Fruit fly (Drosophila melanogaster) whole organism, embryonic: ENCODE measurements around the gene CG17564.

Experiments used
- Adf1 ChIP-seq: fragments of 200-800 bp; sonication (Bioruptor generic); IDR thresholded peaks from 2 replicates; pipeline ENCODE4 v1.3.6; 2022; ENCODE audit warnings: missing biosample characterization, missing genetic modification characterization
- B-H1 ChIP-seq: fragments of 200-800 bp; sonication (Bioruptor generic); IDR thresholded peaks from 3 replicates; pipeline ENCODE4 v1.3.6; 2022; ENCODE audit warnings: missing biosample characterization, missing genetic modification characterization
- CG1024 ChIP-seq: fragments of 200-800 bp; sonication (Bioruptor generic); IDR thresholded peaks from 2 replicates; pipeline ENCODE4 v1.3.6; 2022; ENCODE audit warnings: missing biosample characterization, missing genetic modification characterization
- CG10267 ChIP-seq: fragments of 200-800 bp; sonication (Bioruptor generic); optimal IDR thresholded peaks from 2 replicates; lab custom pipeline; 2018; ENCODE audit warnings: missing biosample characterization, mild to moderate bottlenecking, missing genetic modification characterization, moderate library complexity
- CG10321 ChIP-seq: fragments of 200-800 bp; sonication (Bioruptor generic); IDR thresholded peaks from 2 replicates; pipeline ENCODE4 v1.3.6; 2022; ENCODE audit warnings: missing biosample characterization, missing genetic modification characterization
- CG10543 ChIP-seq: fragments of 200-800 bp; sonication (Bioruptor generic); optimal IDR thresholded peaks from 3 replicates; lab custom pipeline; 2017; ENCODE audit warnings: missing biosample characterization, mild to moderate bottlenecking, missing genetic modification characterization, moderate library complexity
- CG11085 ChIP-seq: fragments of 200-800 bp; sonication (Bioruptor generic); IDR thresholded peaks from 2 replicates; pipeline ENCODE4 v1.3.6; 2022; ENCODE audit warnings: missing biosample characterization, missing genetic modification characterization
- CG11504 ChIP-seq: fragments of 200-800 bp; sonication (Bioruptor generic); optimal IDR thresholded peaks from 3 replicates; lab custom pipeline; 2019; ENCODE audit warnings: missing biosample characterization, mild to moderate bottlenecking, missing genetic modification characterization, moderate library complexity
- CG13894 ChIP-seq: fragments of 200-800 bp; sonication (Bioruptor generic); optimal IDR thresholded peaks from 3 replicates; lab custom pipeline; 2018; ENCODE audit warnings: missing biosample characterization, mild to moderate bottlenecking, missing genetic modification characterization, moderate library complexity
- CG15011 ChIP-seq: fragments of 200-800 bp; sonication (Bioruptor generic); optimal IDR thresholded peaks from 3 replicates; lab custom pipeline; 2018; ENCODE audit warnings: missing biosample characterization, mild to moderate bottlenecking, missing genetic modification characterization
- CG15601 ChIP-seq: fragments of 200-800 bp; sonication (Bioruptor generic); optimal IDR thresholded peaks from 3 replicates; lab custom pipeline; 2019; ENCODE audit warnings: missing biosample characterization, mild to moderate bottlenecking, missing genetic modification characterization, moderate library complexity
- CG17361 ChIP-seq: fragments of 200-800 bp; sonication (Bioruptor generic); IDR thresholded peaks from 3 replicates; pipeline ENCODE4 v1.3.6; 2022; ENCODE audit warnings: missing biosample characterization, missing genetic modification characterization
- CG18262 ChIP-seq: fragments of 200-800 bp; optimal IDR thresholded peaks from 3 replicates; lab custom pipeline; 2019; ENCODE audit warnings: missing biosample characterization, mild to moderate bottlenecking, missing genetic modification characterization, moderate library complexity
- CG2120 ChIP-seq: fragments of 200-800 bp; sonication (Bioruptor generic); optimal IDR thresholded peaks from 3 replicates; lab custom pipeline; 2016; ENCODE audit warnings: missing biosample characterization, missing genetic modification characterization
- CG30403 ChIP-seq: fragments of 200-800 bp; sonication (Bioruptor generic); optimal IDR thresholded peaks from 3 replicates; lab custom pipeline; 2016; ENCODE audit warnings: missing biosample characterization, missing genetic modification characterization
- CG34224 ChIP-seq: fragments of 200-800 bp; sonication (Bioruptor generic); IDR thresholded peaks from 3 replicates; pipeline ENCODE4 v1.3.6; 2022; ENCODE audit warnings: missing biosample characterization, missing genetic modification characterization; ENCODE audit not compliant: partially characterized antibody
- CG4404 ChIP-seq: fragments of 200-800 bp; sonication (Bioruptor generic); IDR thresholded peaks from 2 replicates; pipeline ENCODE4 v1.3.6; 2022; ENCODE audit warnings: missing biosample characterization, missing genetic modification characterization
- CG4617 ChIP-seq: fragments of 200-800 bp; sonication (Bioruptor generic); optimal IDR thresholded peaks from 3 replicates; lab custom pipeline; 2016; ENCODE audit warnings: missing biosample characterization, missing genetic modification characterization, borderline replicate concordance
- CG6854 ChIP-seq: fragments of 200-800 bp; sonication (Bioruptor generic); optimal IDR thresholded peaks from 3 replicates; lab custom pipeline; 2017; ENCODE audit warnings: missing biosample characterization, mild to moderate bottlenecking, missing genetic modification characterization
- CG7745 ChIP-seq: fragments of 200-800 bp; sonication (Bioruptor generic); optimal IDR thresholded peaks from 2 replicates; lab custom pipeline; 2018; ENCODE audit warnings: missing biosample characterization, mild to moderate bottlenecking, missing genetic modification characterization, moderate library complexity
- CG9437 ChIP-seq: fragments of 200-800 bp; sonication (Bioruptor generic); optimal IDR thresholded peaks from 2 replicates; lab custom pipeline; 2018; ENCODE audit warnings: missing biosample characterization, mild to moderate bottlenecking, missing genetic modification characterization
- Dad ChIP-seq: fragments of 200-800 bp; sonication (Bioruptor generic); optimal IDR thresholded peaks from 3 replicates; lab custom pipeline; 2016; ENCODE audit warnings: missing biosample characterization, missing genetic modification characterization
- E2f2 ChIP-seq: fragments of 200-800 bp; sonication (Bioruptor generic); IDR thresholded peaks from 2 replicates; pipeline ENCODE4 v1.3.6; 2022; ENCODE audit warnings: missing biosample characterization, missing genetic modification characterization
- Hmr ChIP-seq: fragments of 200-800 bp; sonication (Bioruptor generic); optimal IDR thresholded peaks from 3 replicates; lab custom pipeline; 2017; ENCODE audit warnings: mild to moderate bottlenecking, missing biosample characterization, missing genetic modification reagents, missing genetic modification characterization
- Hmx ChIP-seq: fragments of 200-800 bp; sonication (Bioruptor generic); optimal IDR thresholded peaks from 2 replicates; lab custom pipeline; 2016; ENCODE audit warnings: missing biosample characterization, missing genetic modification characterization
- Lpt ChIP-seq: fragments of >200 bp; optimal IDR thresholded peaks from 2 replicates; lab custom pipeline; 2018; ENCODE audit warnings: missing biosample characterization, missing genetic modification characterization
- Neu2 ChIP-seq: fragments of 200-800 bp; sonication (Bioruptor generic); optimal IDR thresholded peaks from 3 replicates; lab custom pipeline; 2016; ENCODE audit warnings: missing biosample characterization, missing genetic modification characterization, borderline replicate concordance
- Nf-YA ChIP-seq: fragments of 200-800 bp; sonication (Bioruptor generic); IDR thresholded peaks from 2 replicates; pipeline ENCODE4 v1.3.6; 2022; ENCODE audit warnings: missing biosample characterization, missing genetic modification characterization
- Ptx1 ChIP-seq: fragments of 200-800 bp; sonication (Bioruptor generic); IDR thresholded peaks from 2 replicates; pipeline ENCODE4 v1.3.6; 2022; ENCODE audit warnings: missing biosample characterization, missing genetic modification characterization
- Ravus ChIP-seq: fragments of 200-800 bp; sonication (Bioruptor generic); IDR thresholded peaks from 2 replicates; pipeline ENCODE4 v1.3.6; 2022; ENCODE audit warnings: missing biosample characterization, missing genetic modification characterization
- Sox102F ChIP-seq: fragments of 200-800 bp; sonication (Bioruptor generic); optimal IDR thresholded peaks from 2 replicates; lab custom pipeline; 2018; ENCODE audit warnings: missing biosample characterization, mild to moderate bottlenecking, missing genetic modification characterization, moderate library complexity
- Tbp ChIP-seq: fragments of >200 bp; optimal IDR thresholded peaks from 2 replicates; lab custom pipeline; 2018; ENCODE audit warnings: missing biosample characterization, missing genetic modification characterization
- aop ChIP-seq: fragments of 200-800 bp; sonication (Bioruptor generic); IDR thresholded peaks from 2 replicates; pipeline ENCODE4 v1.3.6; 2022; ENCODE audit warnings: missing biosample characterization, missing genetic modification characterization
- ara ChIP-seq: fragments of 200-800 bp; sonication (Bioruptor generic); IDR thresholded peaks from 2 replicates; pipeline ENCODE4 v1.3.6; 2022; ENCODE audit warnings: missing biosample characterization, missing genetic modification characterization
- bab2 ChIP-seq: fragments of 200-800 bp; sonication (Bioruptor generic); optimal IDR thresholded peaks from 2 replicates; lab custom pipeline; 2016; ENCODE audit warnings: missing biosample characterization, missing genetic modification characterization
- chif ChIP-seq, 2 experiments: fragments of 200-800 bp; sonication (Bioruptor generic); optimal IDR thresholded peaks; 3 replicates each; lab custom pipeline; 2016; ENCODE audit warnings: missing biosample characterization in 2 of 2, missing genetic modification characterization in 2 of 2
- chinmo ChIP-seq: fragments of 200-800 bp; sonication (Bioruptor generic); IDR thresholded peaks from 4 replicates; pipeline ENCODE4 v1.3.6; 2022; ENCODE audit warnings: missing biosample characterization, missing genetic modification characterization; ENCODE audit not compliant: partially characterized antibody
- chm ChIP-seq: fragments of 200-800 bp; sonication (Bioruptor generic); IDR thresholded peaks from 2 replicates; pipeline ENCODE4 v1.3.6; 2022; ENCODE audit warnings: missing biosample characterization, missing genetic modification characterization
- emc ChIP-seq: fragments of 200-800 bp; sonication (Bioruptor generic); optimal IDR thresholded peaks from 2 replicates; lab custom pipeline; 2016; ENCODE audit warnings: missing biosample characterization, missing genetic modification characterization
- exex ChIP-seq: fragments of 200-800 bp; sonication (Bioruptor generic); optimal IDR thresholded peaks from 4 replicates; lab custom pipeline; 2018; ENCODE audit warnings: missing biosample characterization, mild to moderate bottlenecking, missing genetic modification characterization, moderate library complexity
- fd3F ChIP-seq: fragments of 200-800 bp; sonication (Bioruptor generic); optimal IDR thresholded peaks from 2 replicates; lab custom pipeline; 2018; ENCODE audit warnings: missing biosample characterization, mild to moderate bottlenecking, missing genetic modification characterization, moderate library complexity
- gro ChIP-seq: fragments of 200-800 bp; sonication (Bioruptor generic); optimal IDR thresholded peaks from 2 replicates; lab custom pipeline; 2016; ENCODE audit warnings: missing biosample characterization, missing genetic modification characterization
- ham ChIP-seq: fragments of 200-800 bp; sonication (Bioruptor generic); IDR thresholded peaks from 2 replicates; pipeline ENCODE4 v1.3.6; 2022; ENCODE audit warnings: missing biosample characterization, missing genetic modification characterization
- hb ChIP-seq: fragments of 200-800 bp; sonication (Bioruptor generic); IDR thresholded peaks from 3 replicates; pipeline ENCODE4 v1.3.6; 2022; ENCODE audit warnings: missing biosample characterization, missing genetic modification characterization; ENCODE audit not compliant: partially characterized antibody
- jing ChIP-seq: fragments of 200-800 bp; sonication (Bioruptor generic); optimal IDR thresholded peaks from 2 replicates; lab custom pipeline; 2018; ENCODE audit warnings: missing biosample characterization, mild to moderate bottlenecking, missing genetic modification characterization
- pzg ChIP-seq: fragments of 200-800 bp; sonication (Bioruptor generic); optimal IDR thresholded peaks from 3 replicates; lab custom pipeline; 2018; ENCODE audit warnings: missing biosample characterization, mild to moderate bottlenecking, missing genetic modification characterization, moderate library complexity
- run ChIP-seq: fragments of 200-800 bp; sonication (Bioruptor generic); optimal IDR thresholded peaks from 3 replicates; lab custom pipeline; 2018; ENCODE audit warnings: missing biosample characterization, mild to moderate bottlenecking, missing genetic modification characterization
- so ChIP-seq: fragments of 200-800 bp; sonication (Bioruptor generic); IDR thresholded peaks from 3 replicates; pipeline ENCODE4 v1.3.6; 2022; ENCODE audit warnings: missing biosample characterization, missing genetic modification characterization
- unc-4 ChIP-seq: fragments of 200-800 bp; sonication (Bioruptor generic); IDR thresholded peaks from 2 replicates; pipeline ENCODE4 v1.3.6; 2022; ENCODE audit warnings: missing biosample characterization, missing genetic modification characterization; ENCODE audit not compliant: partially characterized antibody
- usp ChIP-seq: fragments of >200 bp; optimal IDR thresholded peaks from 2 replicates; lab custom pipeline; 2017; ENCODE audit warnings: missing biosample characterization, missing genetic modification characterization
- wek ChIP-seq: fragments of 200-800 bp; sonication (Bioruptor generic); optimal IDR thresholded peaks from 3 replicates; lab custom pipeline; 2018; ENCODE audit warnings: missing biosample characterization, mild to moderate bottlenecking, missing genetic modification characterization, moderate library complexity
- zfh1 ChIP-seq: fragments of 200-800 bp; sonication (Bioruptor generic); IDR thresholded peaks from 3 replicates; pipeline ENCODE4 v1.3.6; 2022; ENCODE audit warnings: missing biosample characterization, missing genetic modification characterization

The CG17564 gene

dm6 chr2L:19317778-19318177, 18.0 kb upstream of the CG17564 start (continued):
- no peak for TF ChIP-seq Adf1 (GFP tag; lab: Robert Waterston, UW)
- TF ChIP-seq CG15011 (GFP tag; lab: Kevin White, UChicago): no peak
- TF ChIP-seq ham: no peak
- 0 out of 3 replicates have a peak, but pooled peaks have one; percentile 21 for TF ChIP-seq CG17361 (GFP tag; lab: Robert Waterston, UW)
- no peak for TF ChIP-seq exex (tag; lab: Kevin White, UChicago)
- TF ChIP-seq bab2 (GFP tag; lab: Kevin White, UChicago): no peak
- no peak for TF ChIP-seq Hmx
- no peak for TF ChIP-seq CG2120 (GFP tag; lab: Kevin White, UChicago)
- no peak for TF ChIP-seq so (GFP tag; lab: Robert Waterston, UW)
- TF ChIP-seq ara (GFP tag; lab: Robert Waterston, UW): no peak
- no peak for TF ChIP-seq CG10321
- no peak for TF ChIP-seq CG10267 (tag; lab: Kevin White, UChicago)
- TF ChIP-seq Dad (GFP tag; lab: Kevin White, UChicago): no peak
- TF ChIP-seq jing (GFP tag; lab: Kevin White, UChicago): no peak
- no peak for TF ChIP-seq Nf-YA
- no peak for TF ChIP-seq CG30403 (GFP tag; lab: Kevin White, UChicago)
- no peak for TF ChIP-seq zfh1 (GFP tag; lab: Robert Waterston, UW)
- no peak for TF ChIP-seq Hmr (GFP tag; lab: Kevin White, UChicago)
- TF ChIP-seq Ravus (GFP tag; lab: Robert Waterston, UW): no peak
- no peak for TF ChIP-seq CG11085
- TF ChIP-seq CG13894 (tag; lab: Kevin White, UChicago): no peak
- peak in 1 of 2 experiments; percentile 13 for TF ChIP-seq chif (GFP tag; optimal IDR thresholded peaks at IDR 0.05; lab: Kevin White, UChicago)
- TF ChIP-seq usp: no peak
- TF ChIP-seq CG4404 (GFP tag; lab: Robert Waterston, UW): no peak
- TF ChIP-seq aop (GFP tag; lab: Robert Waterston, UW): no peak
- no peak for TF ChIP-seq fd3F (GFP tag; lab: Kevin White, UChicago)
- TF ChIP-seq chinmo (GFP tag; lab: Robert Waterston, UW): no peak
- TF ChIP-seq CG15601 (tag; lab: Kevin White, UChicago): no peak
- TF ChIP-seq Lpt (GFP tag; lab: Kevin White, UChicago): no peak
- no peak for TF ChIP-seq Tbp (GFP tag; lab: Kevin White, UChicago)
- TF ChIP-seq chm: no peak
- TF ChIP-seq CG10543 (GFP tag; lab: Kevin White, UChicago): no peak
- TF ChIP-seq E2f2: no peak
- peak; percentile 19 for TF ChIP-seq CG11504
- TF ChIP-seq CG34224: no peak
- TF ChIP-seq B-H1 (GFP tag; lab: Robert Waterston, UW): no peak
- no peak for TF ChIP-seq run (tag; lab: Kevin White, UChicago)
- TF ChIP-seq Sox102F (GFP tag; lab: Kevin White, UChicago): peak; percentile 36
- TF ChIP-seq CG4617 (GFP tag; lab: Kevin White, UChicago): no peak
- no peak for TF ChIP-seq pzg (GFP tag; lab: Kevin White, UChicago)
- TF ChIP-seq hb: no peak
- TF ChIP-seq wek: no peak
- no peak for TF ChIP-seq gro (GFP tag; lab: Kevin White, UChicago)
- peak; percentile 17 for TF ChIP-seq CG18262 (tag; lab: Kevin White, UChicago)
- no peak for TF ChIP-seq unc-4 (GFP tag; lab: Robert Waterston, UW)
- no peak for TF ChIP-seq emc (GFP tag; lab: Kevin White, UChicago)
- TF ChIP-seq Ptx1 (GFP tag; lab: Robert Waterston, UW): 0 out of 2 replicates have a peak, but pooled peaks have one; percentile 9
- TF ChIP-seq CG6854 (GFP tag; lab: Kevin White, UChicago): no peak
- TF ChIP-seq Neu2 (GFP tag; lab: Kevin White, UChicago): no peak
- no peak for TF ChIP-seq CG7745 (tag; lab: Kevin White, UChicago)
- no peak for TF ChIP-seq CG1024 (GFP tag; lab: Robert Waterston, UW)
- TF ChIP-seq CG9437 (GFP tag; lab: Kevin White, UChicago): no peak
